Fruit fly (Drosophila melanogaster) whole organism, embryonic: ENCODE data around the gene CG5644.

Experiments used
- Abd-B ChIP-seq: fragments of 200-800 bp; sonication (Bioruptor generic); optimal IDR thresholded peaks from 2 replicates; lab custom pipeline; 2018; ENCODE audit warnings: missing biosample characterization, mild to moderate bottlenecking, missing genetic modification characterization, moderate library complexity
- Asciz ChIP-seq: fragments of 200-800 bp; sonication (Bioruptor generic); optimal IDR thresholded peaks from 2 replicates; lab custom pipeline; 2017; ENCODE audit warnings: missing biosample characterization, mild to moderate bottlenecking, missing genetic modification characterization, missing genetic modification reagents
- Awh ChIP-seq: fragments of 200-800 bp; sonication (Bioruptor generic); IDR thresholded peaks from 2 replicates; pipeline ENCODE4, ENCODE4 v1.3.6; 2022; ENCODE audit warnings: missing biosample characterization, missing genetic modification characterization
- CG10543 ChIP-seq: fragments of 200-800 bp; sonication (Bioruptor generic); optimal IDR thresholded peaks from 3 replicates; lab custom pipeline; 2017; ENCODE audit warnings: missing biosample characterization, mild to moderate bottlenecking, missing genetic modification characterization, moderate library complexity
- CG10979 ChIP-seq: fragments of 200-800 bp; sonication (Bioruptor generic); optimal IDR thresholded peaks from 2 replicates; lab custom pipeline; 2018; ENCODE audit warnings: missing biosample characterization, mild to moderate bottlenecking, missing genetic modification characterization, moderate library complexity
- CG11696 ChIP-seq: fragments of 200-800 bp; sonication (Bioruptor generic); IDR thresholded peaks from 2 replicates; pipeline ENCODE4 v1.3.6; 2022; ENCODE audit warnings: missing biosample characterization, missing genetic modification characterization
- CG12769 ChIP-seq: fragments of 200-800 bp; sonication (Bioruptor generic); optimal IDR thresholded peaks from 2 replicates; lab custom pipeline; 2019; ENCODE audit warnings: missing biosample characterization, mild to moderate bottlenecking, missing genetic modification characterization, moderate library complexity
- CG13894 ChIP-seq: fragments of 200-800 bp; sonication (Bioruptor generic); optimal IDR thresholded peaks from 3 replicates; lab custom pipeline; 2018; ENCODE audit warnings: missing biosample characterization, mild to moderate bottlenecking, missing genetic modification characterization, moderate library complexity
- CG14441 ChIP-seq: fragments of 200-800 bp; sonication (Bioruptor generic); IDR thresholded peaks from 2 replicates; pipeline ENCODE4 v1.3.6; 2022; ENCODE audit warnings: missing biosample characterization, missing genetic modification characterization
- CG14860 ChIP-seq: fragments of 200-800 bp; sonication (Bioruptor generic); IDR thresholded peaks from 3 replicates; pipeline ENCODE4 v1.3.6; 2022; ENCODE audit warnings: missing biosample characterization, missing genetic modification characterization; ENCODE audit not compliant: partially characterized antibody
- CG15696 ChIP-seq: fragments of 200-800 bp; sonication (Bioruptor generic); optimal IDR thresholded peaks from 2 replicates; lab custom pipeline; 2019; ENCODE audit warnings: missing biosample characterization, mild to moderate bottlenecking, missing genetic modification characterization, moderate library complexity
- CG1603 ChIP-seq: fragments of 200-800 bp; sonication (Bioruptor generic); optimal IDR thresholded peaks from 2 replicates; lab custom pipeline; 2019; ENCODE audit warnings: missing biosample characterization, mild to moderate bottlenecking, missing genetic modification characterization, moderate library complexity
- CG18011 ChIP-seq: fragments of 200-800 bp; sonication (Bioruptor generic); optimal IDR thresholded peaks from 2 replicates; lab custom pipeline; 2017; ENCODE audit warnings: missing biosample characterization, missing genetic modification characterization, mild to moderate bottlenecking, moderate library complexity, missing genotype
- CG31365 ChIP-seq: fragments of 200-800 bp; sonication (Bioruptor generic); optimal IDR thresholded peaks from 2 replicates; lab custom pipeline; 2018; ENCODE audit warnings: missing biosample characterization, mild to moderate bottlenecking, missing genetic modification characterization
- CG32532 ChIP-seq: fragments of 200-800 bp; sonication (Bioruptor generic); IDR thresholded peaks from 2 replicates; pipeline ENCODE4 v1.3.6; 2022; ENCODE audit warnings: missing biosample characterization, missing genetic modification characterization
- CG3407 ChIP-seq: fragments of 200-800 bp; sonication (Bioruptor generic); optimal IDR thresholded peaks from 2 replicates; lab custom pipeline; 2018; ENCODE audit warnings: missing biosample characterization, mild to moderate bottlenecking, missing genetic modification characterization
- CG3995 ChIP-seq: fragments of 200-800 bp; sonication (Bioruptor generic); optimal IDR thresholded peaks from 3 replicates; lab custom pipeline; 2016; ENCODE audit warnings: missing biosample characterization, missing genetic modification characterization
- CG4730 ChIP-seq: fragments of 200-800 bp; sonication (Bioruptor generic); IDR thresholded peaks from 2 replicates; pipeline ENCODE4 v1.3.6; 2022; ENCODE audit warnings: missing biosample characterization, missing genetic modification characterization
- CG6791 ChIP-seq: fragments of 200-800 bp; sonication (Bioruptor generic); IDR thresholded peaks from 3 replicates; pipeline ENCODE4 v1.3.6; 2022; ENCODE audit warnings: missing biosample characterization, missing genetic modification characterization; ENCODE audit not compliant: partially characterized antibody
- CG7928 ChIP-seq: fragments of 200-800 bp; sonication (Bioruptor generic); optimal IDR thresholded peaks from 2 replicates; lab custom pipeline; 2017; ENCODE audit warnings: missing biosample characterization, mild to moderate bottlenecking, missing genetic modification characterization
- Camta ChIP-seq: fragments of 200-800 bp; sonication (Bioruptor generic); optimal IDR thresholded peaks from 2 replicates; lab custom pipeline; 2016; ENCODE audit warnings: missing biosample characterization, missing genetic modification characterization
- D19A ChIP-seq: fragments of 200-800 bp; optimal IDR thresholded peaks from 3 replicates; lab custom pipeline; 2019; ENCODE audit warnings: missing biosample characterization, mild to moderate bottlenecking, missing genetic modification characterization, moderate library complexity
- Dp ChIP-seq: fragments of 200-800 bp; sonication (Bioruptor generic); optimal IDR thresholded peaks from 2 replicates; lab custom pipeline; 2018; ENCODE audit warnings: missing biosample characterization, mild to moderate bottlenecking, missing genetic modification characterization, moderate library complexity
- Drgx ChIP-seq: fragments of 200-800 bp; sonication (Bioruptor generic); IDR thresholded peaks from 2 replicates; pipeline ENCODE4 v1.3.6; 2022; ENCODE audit warnings: missing biosample characterization, missing genetic modification characterization
- Ets65A ChIP-seq: fragments of 200-800 bp; sonication (Bioruptor generic); peaks from one replicate; lab custom pipeline; 2016; ENCODE audit warnings: missing biosample characterization, missing genetic modification characterization
- Fer1 ChIP-seq: fragments of 200-800 bp; sonication (Bioruptor generic); optimal IDR thresholded peaks from 2 replicates; lab custom pipeline; 2017; ENCODE audit warnings: missing biosample characterization, mild to moderate bottlenecking, missing genetic modification characterization
- Fer3 ChIP-seq: fragments of 200-800 bp; sonication (Bioruptor generic); optimal IDR thresholded peaks from 2 replicates; lab custom pipeline; 2018; ENCODE audit warnings: missing biosample characterization, mild to moderate bottlenecking, missing genetic modification characterization, moderate library complexity
- Kr ChIP-seq: fragments of 200-800 bp; sonication (Bioruptor generic); optimal IDR thresholded peaks from 2 replicates; lab custom pipeline; 2017; ENCODE audit warnings: missing biosample characterization, mild to moderate bottlenecking, missing genetic modification characterization
- Nf-YA ChIP-seq: fragments of 200-800 bp; sonication (Bioruptor generic); IDR thresholded peaks from 2 replicates; pipeline ENCODE4 v1.3.6; 2022; ENCODE audit warnings: missing biosample characterization, missing genetic modification characterization
- Nf-YB ChIP-seq: fragments of 200-800 bp; sonication (Bioruptor generic); optimal IDR thresholded peaks from 3 replicates; lab custom pipeline; 2019; ENCODE audit warnings: missing biosample characterization, mild to moderate bottlenecking, missing genetic modification characterization, moderate library complexity
- Oaz ChIP-seq: fragments of 200-800 bp; sonication (Bioruptor generic); IDR thresholded peaks from 2 replicates; pipeline ENCODE4 v1.3.6; 2022; ENCODE audit warnings: missing biosample characterization, missing genetic modification characterization
- Optix ChIP-seq: fragments of 200-800 bp; sonication (Bioruptor generic); IDR thresholded peaks from 3 replicates; pipeline ENCODE4 v1.3.6; 2022; ENCODE audit warnings: missing biosample characterization, missing genetic modification characterization
- PHDP ChIP-seq: fragments of 200-800 bp; sonication (Bioruptor generic); optimal IDR thresholded peaks from 3 replicates; lab custom pipeline; 2018; ENCODE audit warnings: missing biosample characterization, mild to moderate bottlenecking, missing genetic modification characterization, moderate library complexity
- abd-A ChIP-seq: fragments of 200-800 bp; sonication (Bioruptor generic); optimal IDR thresholded peaks from 3 replicates; lab custom pipeline; 2019; ENCODE audit warnings: missing biosample characterization, mild to moderate bottlenecking, missing genetic modification characterization, moderate library complexity
- ac ChIP-seq: fragments of 200-800 bp; sonication (Bioruptor generic); optimal IDR thresholded peaks from 3 replicates; lab custom pipeline; 2017; ENCODE audit warnings: missing biosample characterization, mild to moderate bottlenecking, missing genetic modification characterization
- amos ChIP-seq: fragments of 200-800 bp; sonication (Bioruptor generic); IDR thresholded peaks from 2 replicates; pipeline ENCODE4 v1.3.6; 2022; ENCODE audit warnings: missing biosample characterization, missing genetic modification characterization; ENCODE audit not compliant: partially characterized antibody
- cad ChIP-seq: fragments of >200 bp; optimal IDR thresholded peaks from 2 replicates; lab custom pipeline; 2017; ENCODE audit warnings: missing biosample characterization, missing genetic modification characterization
- chinmo ChIP-seq: fragments of 200-800 bp; sonication (Bioruptor generic); IDR thresholded peaks from 4 replicates; pipeline ENCODE4 v1.3.6; 2022; ENCODE audit warnings: missing biosample characterization, missing genetic modification characterization; ENCODE audit not compliant: partially characterized antibody
- chm ChIP-seq: fragments of 200-800 bp; sonication (Bioruptor generic); IDR thresholded peaks from 2 replicates; pipeline ENCODE4 v1.3.6; 2022; ENCODE audit warnings: missing biosample characterization, missing genetic modification characterization
- cwo ChIP-seq: fragments of 200-800 bp; sonication (Bioruptor generic); optimal IDR thresholded peaks from 3 replicates; lab custom pipeline; 2017; ENCODE audit warnings: missing biosample characterization, missing genetic modification characterization, mild to moderate bottlenecking, moderate library complexity, missing genetic modification reagents
- fd102C ChIP-seq: fragments of 200-800 bp; sonication (Bioruptor generic); optimal IDR thresholded peaks from 2 replicates; lab custom pipeline; 2018; ENCODE audit warnings: missing biosample characterization, mild to moderate bottlenecking, missing genetic modification characterization, moderate library complexity
- fd96Cb ChIP-seq: fragments of 200-800 bp; sonication (Bioruptor generic); optimal IDR thresholded peaks from 2 replicates; lab custom pipeline; 2018; ENCODE audit warnings: missing biosample characterization, mild to moderate bottlenecking, missing genetic modification characterization, moderate library complexity
- gcm ChIP-seq: fragments of 200-800 bp; sonication (Bioruptor generic); optimal IDR thresholded peaks from 2 replicates; lab custom pipeline; 2019; ENCODE audit warnings: missing biosample characterization, mild to moderate bottlenecking, missing genetic modification characterization, moderate library complexity
- grau ChIP-seq: fragments of 200-800 bp; optimal IDR thresholded peaks from 3 replicates; lab custom pipeline; 2019; ENCODE audit warnings: missing biosample characterization, mild to moderate bottlenecking, missing genetic modification characterization, moderate library complexity
- hb ChIP-seq: fragments of 200-800 bp; sonication (Bioruptor generic); IDR thresholded peaks from 3 replicates; pipeline ENCODE4 v1.3.6; 2022; ENCODE audit warnings: missing biosample characterization, missing genetic modification characterization; ENCODE audit not compliant: partially characterized antibody
- pita ChIP-seq: fragments of 200-800 bp; sonication (Bioruptor generic); optimal IDR thresholded peaks from 2 replicates; lab custom pipeline; 2017; ENCODE audit warnings: missing biosample characterization, mild to moderate bottlenecking, missing genetic modification characterization
- sqz ChIP-seq: fragments of 200-800 bp; sonication (Bioruptor generic); optimal IDR thresholded peaks from 3 replicates; lab custom pipeline; 2018; ENCODE audit warnings: missing biosample characterization, mild to moderate bottlenecking, missing genetic modification characterization
- tup ChIP-seq: fragments of 200-800 bp; sonication (Bioruptor generic); optimal IDR thresholded peaks from 2 replicates; lab custom pipeline; 2016; ENCODE audit warnings: missing biosample characterization, mild to moderate bottlenecking, missing genetic modification characterization, moderate library complexity
- unpg ChIP-seq: fragments of 200-800 bp; sonication (Bioruptor generic); optimal IDR thresholded peaks from 3 replicates; lab custom pipeline; 2018; ENCODE audit warnings: missing biosample characterization, mild to moderate bottlenecking, missing genetic modification characterization, moderate library complexity
- vvl ChIP-seq: fragments of 200-800 bp; sonication (Bioruptor generic); IDR thresholded peaks from 2 replicates; pipeline ENCODE4 v1.3.6; 2022; ENCODE audit warnings: missing biosample characterization, missing genetic modification characterization
- z ChIP-seq: fragments of 200-800 bp; sonication (Bioruptor generic); IDR thresholded peaks from 3 replicates; pipeline ENCODE4 v1.3.6; 2022; ENCODE audit warnings: missing biosample characterization, missing genetic modification characterization

The CG5644 gene

DNA sequence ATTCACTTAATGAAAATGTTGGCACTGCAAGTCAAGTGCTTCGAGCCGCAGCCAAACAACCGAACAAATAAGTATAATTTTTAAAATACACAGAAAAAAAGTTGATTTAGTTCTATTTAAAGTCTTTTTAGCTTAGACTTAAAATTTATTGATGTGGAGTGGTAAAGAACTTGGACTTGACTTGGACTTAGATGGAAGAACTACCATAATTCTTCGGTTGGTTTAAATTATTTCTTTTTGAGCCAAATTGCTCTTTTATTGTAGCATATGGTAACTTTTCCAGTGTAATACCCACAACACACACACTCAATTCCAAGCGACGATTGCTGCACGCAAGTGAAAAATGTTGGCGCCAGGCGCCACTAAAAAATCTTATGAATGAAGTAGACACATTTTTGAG is 48.4 kb upstream of the CG5644 start (continued):
- no peak for TF ChIP-seq CG18011 (GFP tag; lab: Kevin White, UChicago)
- no peak for TF ChIP-seq CG14860 (GFP tag; lab: Robert Waterston, UW)
- peak; percentile 76 for TF ChIP-seq CG10979
- TF ChIP-seq Nf-YB (GFP tag; lab: Kevin White, UChicago) = no peak
- no peak for TF ChIP-seq pita
- TF ChIP-seq sqz (GFP tag; lab: Kevin White, UChicago) = no peak
- TF ChIP-seq CG3995 = no peak
- TF ChIP-seq tup (GFP tag; lab: Kevin White, UChicago) = no peak
- peak; percentile 64; the same call in 1 of the 2 replicates for TF ChIP-seq chm (GFP tag; lab: Robert Waterston, UW)
- no peak for TF ChIP-seq Optix (GFP tag; lab: Robert Waterston, UW)
- no peak for TF ChIP-seq Fer1
- peak; percentile 36 for TF ChIP-seq PHDP
- TF ChIP-seq Nf-YA (GFP tag; lab: Robert Waterston, UW) = no peak
- TF ChIP-seq grau (tag; lab: Kevin White, UChicago) = peak; percentile 58
- TF ChIP-seq unpg (GFP tag; lab: Kevin White, UChicago) = peak; percentile 57
- TF ChIP-seq CG11696 (GFP tag; lab: Robert Waterston, UW) = no peak
- TF ChIP-seq Abd-B (GFP tag; lab: Kevin White, UChicago) = peak; percentile 34
- TF ChIP-seq Dp (GFP tag; lab: Kevin White, UChicago) = no peak
- TF ChIP-seq Asciz (GFP tag; lab: Kevin White, UChicago) = no peak
- TF ChIP-seq D19A (tag; lab: Kevin White, UChicago) = peak; percentile 49
- TF ChIP-seq amos = no peak
- TF ChIP-seq CG3407 = peak; percentile 10
- peak; percentile 42 for TF ChIP-seq fd96Cb (tag; lab: Kevin White, UChicago)
- TF ChIP-seq CG14441 (GFP tag; lab: Robert Waterston, UW) = no peak
- no peak for TF ChIP-seq CG31365 (tag; lab: Kevin White, UChicago)
- no peak for TF ChIP-seq CG7928 (GFP tag; lab: Kevin White, UChicago)
- TF ChIP-seq Drgx (GFP tag; lab: Robert Waterston, UW) = no peak
- peak; percentile 0 for TF ChIP-seq ac (GFP tag; lab: Kevin White, UChicago)
- TF ChIP-seq cwo (GFP tag; lab: Kevin White, UChicago) = no peak
- TF ChIP-seq cad (GFP tag; lab: Kevin White, UChicago) = no peak
- TF ChIP-seq CG4730 (GFP tag; lab: Robert Waterston, UW) = no peak
- no peak for TF ChIP-seq gcm (GFP tag; lab: Kevin White, UChicago)
- no peak for TF ChIP-seq Fer3
- no peak for TF ChIP-seq hb (GFP tag; lab: Robert Waterston, UW)
- TF ChIP-seq Kr (GFP tag; lab: Kevin White, UChicago) = no peak
- TF ChIP-seq CG6791 (GFP tag; lab: Robert Waterston, UW) = no peak
- TF ChIP-seq Oaz (GFP tag; lab: Robert Waterston, UW) = no peak
- TF ChIP-seq Camta (GFP tag; lab: Kevin White, UChicago) = peak; percentile 56
- TF ChIP-seq CG15696 (tag; lab: Kevin White, UChicago) = peak; percentile 59

DNA sequence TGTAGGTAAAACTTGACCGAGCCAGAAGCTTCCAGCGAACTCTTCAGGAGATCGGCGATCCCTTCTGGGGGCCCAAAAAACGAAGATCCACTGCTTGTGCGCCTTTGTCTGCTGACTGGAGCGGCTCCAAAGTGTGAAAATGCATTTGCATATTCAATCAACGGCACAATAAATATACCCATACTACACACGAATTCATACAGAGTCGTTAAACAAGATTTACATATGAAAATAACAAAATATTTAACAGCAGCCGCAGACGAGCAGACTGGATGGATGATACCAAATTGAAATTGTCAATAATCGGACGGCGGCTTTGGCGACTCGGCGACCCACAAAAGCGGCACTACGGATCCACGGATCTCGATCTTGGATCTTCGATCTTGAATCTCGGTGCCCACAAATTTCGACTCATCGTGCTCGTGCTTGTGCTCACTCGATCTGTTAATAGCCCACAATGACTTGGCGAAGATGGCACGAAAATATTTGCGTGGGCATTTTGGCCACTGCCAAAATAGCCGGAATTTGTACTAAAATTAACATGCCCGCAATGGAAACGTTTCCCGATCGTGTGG is 47.5 kb upstream of the CG5644 start:
- TF ChIP-seq Ets65A (GFP tag; lab: Kevin White, UChicago) (no peak), vvl (GFP tag; lab: Robert Waterston, UW) (peak; percentile 84), abd-A (peak; percentile 46), fd102C (no peak), CG32532 (GFP tag; lab: Robert Waterston, UW) (no peak), CG12769 (tag; lab: Kevin White, UChicago) (peak; percentile 2), Awh (peak; percentile 69), chinmo (GFP tag; lab: Robert Waterston, UW) (0 out of 4 replicates have a peak, but pooled peaks have one; percentile 37), CG13894 (tag; lab: Kevin White, UChicago) (peak; percentile 97), CG10543 (GFP tag; lab: Kevin White, UChicago) (peak; percentile 28), z (0 out of 3 replicates have a peak, but pooled peaks have one; percentile 31), CG1603 (tag; lab: Kevin White, UChicago) (no peak)
